Worm (Caenorhabditis elegans) whole organism, young adult: ENCODE measurements around the gene eelo-2.

Experiments
- B0261.1 ChIP-seq: sonication (generic microtip); optimal IDR thresholded peaks from 2 replicates; lab custom pipeline; 2016; ENCODE audit warnings: mild to moderate bottlenecking, missing genetic modification characterization, moderate library complexity, missing compliant biosample characterization
- C06A6.2 ChIP-seq: fragments of 200-800 bp; sonication (Bioruptor generic); conservative IDR thresholded peaks from 2 replicates; pipeline ENCODE4 v1.3.6; 2022; ENCODE audit warnings: missing genetic modification characterization, missing compliant biosample characterization
- C17E4.6 ChIP-seq: fragments of 200-800 bp; sonication (Bioruptor generic); IDR thresholded peaks from 2 replicates; pipeline ENCODE4 v1.3.6; 2022; ENCODE audit warnings: missing genetic modification reagents, missing genetic modification characterization, missing compliant biosample characterization
- F22D6.2 ChIP-seq: sonication (generic microtip); optimal IDR thresholded peaks from 2 replicates; lab custom pipeline; 2016; ENCODE audit warnings: mild to moderate bottlenecking, missing genetic modification characterization, missing compliant biosample characterization
- F23B12.7 ChIP-seq: sonication (generic microtip); optimal IDR thresholded peaks from 2 replicates; lab custom pipeline; 2017; ENCODE audit warnings: missing genetic modification characterization, mild to moderate bottlenecking, missing compliant biosample characterization, antibody characterized with exemption, moderate library complexity; ENCODE audit not compliant: insufficient read depth
- F33H1.4 ChIP-seq: fragments of 200-800 bp; sonication (Bioruptor generic); IDR thresholded peaks from 2 replicates; pipeline ENCODE4 v1.3.6; 2022; ENCODE audit warnings: missing genetic modification reagents, missing genetic modification characterization, missing compliant biosample characterization
- F37B4.10 ChIP-seq: fragments of 200-800 bp; sonication (Bioruptor generic); IDR thresholded peaks from 2 replicates; pipeline ENCODE4 v1.3.6; 2022; ENCODE audit warnings: missing genetic modification characterization, missing compliant biosample characterization
- F39B2.1 ChIP-seq: fragments of 200-800 bp; sonication (Bioruptor generic); IDR thresholded peaks from 2 replicates; pipeline ENCODE4 v1.3.6; 2022; ENCODE audit warnings: missing genetic modification reagents, missing genetic modification characterization, missing compliant biosample characterization
- K12H6.12 ChIP-seq: fragments of 200-800 bp; sonication (Bioruptor generic); optimal IDR thresholded peaks from 2 replicates; lab custom pipeline; 2018; ENCODE audit warnings: mild to moderate bottlenecking, missing genetic modification characterization, missing compliant biosample characterization
- T26A5.8 ChIP-seq: sonication (generic microtip); optimal IDR thresholded peaks from 2 replicates; lab custom pipeline; 2016; ENCODE audit warnings: missing genetic modification characterization, missing compliant biosample characterization
- Y53G8AR.9 ChIP-seq: fragments of 200-800 bp; sonication (Bioruptor generic); conservative IDR thresholded peaks from 2 replicates; pipeline ENCODE4 v1.3.6; 2022; ENCODE audit warnings: missing genetic modification reagents, missing genetic modification characterization, missing compliant biosample characterization
- Y79H2A.3 ChIP-seq: fragments of 200-800 bp; sonication (Bioruptor generic); conservative IDR thresholded peaks from 2 replicates; pipeline ENCODE4 v1.3.6; 2022; ENCODE audit warnings: missing genetic modification reagents, missing genetic modification characterization, missing compliant biosample characterization
- Y95B8A.8 ChIP-seq: fragments of 200-800 bp; sonication (Bioruptor generic); IDR thresholded peaks from 2 replicates; pipeline ENCODE4 v1.3.6; 2022; ENCODE audit warnings: missing genetic modification reagents, missing genetic modification characterization, missing compliant biosample characterization
- ama-1 ChIP-seq, 3 experiments: fragments of 150-350 bp in 1 of 3; sonication (generic microtip) in 2 of 3; optimal IDR thresholded peaks; 2 replicates each; lab custom pipeline; 2014 to 2018; ENCODE audit warnings: missing biosample characterization in 2 of 3, missing genetic modification characterization in 2 of 3, missing genetic modification reagents in 2 of 3
- aptf-3 ChIP-seq: fragments of 200-800 bp; sonication (Bioruptor generic); IDR thresholded peaks from 2 replicates; pipeline ENCODE4 v1.3.6; 2022; ENCODE audit warnings: missing genetic modification characterization, missing compliant biosample characterization
- attf-5 ChIP-seq: fragments of 200-800 bp; sonication (Bioruptor generic); optimal IDR thresholded peaks from 2 replicates; lab custom pipeline; 2018; ENCODE audit warnings: mild to moderate bottlenecking, missing genetic modification characterization, missing compliant biosample characterization
- cebp-1 ChIP-seq, 2 experiments: fragments of 200-800 bp in 1 of 2; sonication (Bioruptor generic) in 1 of 2; sonication (generic microtip) in 1 of 2; IDR thresholded peaks in 1 of 2; optimal IDR thresholded peaks in 1 of 2; 2 replicates each; pipeline versions ENCODE4 v1.3.6 to Lab custom; 2017 to 2022; ENCODE audit warnings: missing compliant biosample characterization in 2 of 2, missing genetic modification characterization in 2 of 2, mild to moderate bottlenecking in 1 of 2, missing genetic modification reagents in 1 of 2, moderate library complexity in 1 of 2
- ceh-27 ChIP-seq: fragments of 200-800 bp; sonication (Bioruptor generic); optimal IDR thresholded peaks from 2 replicates; lab custom pipeline; 2018; ENCODE audit warnings: mild to moderate bottlenecking, missing genetic modification characterization, moderate library complexity, missing compliant biosample characterization
- ceh-40 ChIP-seq: fragments of 200-800 bp; sonication (Bioruptor generic); IDR thresholded peaks from 2 replicates; pipeline ENCODE4 v1.3.6; 2022; ENCODE audit warnings: missing genetic modification characterization, missing compliant biosample characterization
- ceh-79 ChIP-seq: sonication (generic microtip); optimal IDR thresholded peaks from 2 replicates; lab custom pipeline; 2017; ENCODE audit warnings: mild to moderate bottlenecking, missing genetic modification characterization, missing compliant biosample characterization
- chd-7 ChIP-seq: sonication (generic microtip); optimal IDR thresholded peaks from 2 replicates; lab custom pipeline; 2016; ENCODE audit warnings: mild to moderate bottlenecking, missing genetic modification characterization, moderate library complexity, missing compliant biosample characterization
- die-1 ChIP-seq: sonication (generic microtip); optimal IDR thresholded peaks from 2 replicates; lab custom pipeline; 2016; ENCODE audit warnings: missing genotype, mild to moderate bottlenecking, missing genetic modification characterization, missing compliant biosample characterization
- dox-1 ChIP-seq: fragments of 200-800 bp; sonication (Bioruptor generic); IDR thresholded peaks from 2 replicates; pipeline ENCODE4 v1.3.6; 2022; ENCODE audit warnings: missing genetic modification reagents, missing genetic modification characterization, missing compliant biosample characterization
- dpff-1 ChIP-seq: sonication (generic microtip); optimal IDR thresholded peaks from 2 replicates; lab custom pipeline; 2017; ENCODE audit warnings: mild to moderate bottlenecking, missing genetic modification characterization, missing compliant biosample characterization
- egl-18 ChIP-seq: fragments of 200-800 bp; sonication (Bioruptor generic); IDR thresholded peaks from 2 replicates; pipeline ENCODE4 v1.3.6; 2022; ENCODE audit warnings: missing genetic modification reagents, missing genetic modification characterization, missing compliant biosample characterization
- egrh-3 ChIP-seq: fragments of 200-800 bp; sonication (Bioruptor generic); IDR thresholded peaks from 2 replicates; pipeline ENCODE4 v1.3.6; 2022; ENCODE audit warnings: missing genetic modification reagents, missing genetic modification characterization, missing compliant biosample characterization
- ekl-4 ChIP-seq: fragments of 200-800 bp; sonication (Bioruptor generic); IDR thresholded peaks from 2 replicates; pipeline ENCODE4 v1.3.6; 2022; ENCODE audit warnings: missing genetic modification reagents, missing genetic modification characterization, missing compliant biosample characterization
- hrde-1 ChIP-seq: sonication (generic microtip); optimal IDR thresholded peaks from 2 replicates; lab custom pipeline; 2016; ENCODE audit warnings: missing genetic modification characterization, mild to moderate bottlenecking, missing compliant biosample characterization, moderate library complexity, missing genotype, missing genetic modification reagents, borderline replicate concordance
- hsf-1 ChIP-seq: fragments of 200-800 bp; sonication (Bioruptor generic); IDR thresholded peaks from 2 replicates; pipeline ENCODE4 v1.3.6; 2022; ENCODE audit warnings: missing genetic modification reagents, missing genetic modification characterization, missing compliant biosample characterization
- let-526 ChIP-seq: fragments of 200-800 bp; sonication (Bioruptor generic); IDR thresholded peaks from 2 replicates; pipeline ENCODE4 v1.3.6; 2022; ENCODE audit warnings: missing genetic modification reagents, missing genetic modification characterization, missing compliant biosample characterization
- let-607 ChIP-seq, 2 experiments: fragments of 200-800 bp in 1 of 2; sonication (Bioruptor generic) in 1 of 2; sonication (generic microtip) in 1 of 2; optimal IDR thresholded peaks; 2 replicates each; lab custom pipeline; 2016 to 2018; ENCODE audit warnings: mild to moderate bottlenecking in 2 of 2, missing compliant biosample characterization in 2 of 2, missing genetic modification characterization in 2 of 2, moderate library complexity in 2 of 2, missing genotype in 1 of 2
- lsl-1 ChIP-seq: fragments of 200-800 bp; sonication (Bioruptor generic); optimal IDR thresholded peaks from 2 replicates; lab custom pipeline; 2018; ENCODE audit warnings: mild to moderate bottlenecking, missing genetic modification characterization, moderate library complexity, missing compliant biosample characterization
- madf-3 ChIP-seq: fragments of 200-800 bp; sonication (Bioruptor generic); IDR thresholded peaks from 2 replicates; pipeline ENCODE4 v1.3.6; 2022; ENCODE audit warnings: missing genetic modification reagents, missing genetic modification characterization, missing compliant biosample characterization
- mcd-1 ChIP-seq: fragments of 200-800 bp; sonication (Bioruptor generic); IDR thresholded peaks from 2 replicates; pipeline ENCODE4 v1.3.6; 2022; ENCODE audit warnings: missing genetic modification reagents, missing genetic modification characterization, missing compliant biosample characterization
- nfya-2 ChIP-seq: fragments of 200-800 bp; sonication (Bioruptor generic); IDR thresholded peaks from 2 replicates; pipeline ENCODE4 v1.3.6; 2022; ENCODE audit warnings: missing genetic modification reagents, missing genetic modification characterization, missing compliant biosample characterization
- nhr-120 ChIP-seq: fragments of 200-800 bp; sonication (Bioruptor generic); IDR thresholded peaks from 2 replicates; pipeline ENCODE4 v1.3.6; 2022; ENCODE audit warnings: missing genetic modification characterization, missing compliant biosample characterization
- nhr-179 ChIP-seq: sonication (generic microtip); optimal IDR thresholded peaks from 2 replicates; lab custom pipeline; 2016; ENCODE audit warnings: mild to moderate bottlenecking, missing genetic modification characterization, missing compliant biosample characterization
- nhr-80 ChIP-seq: sonication (generic microtip); optimal IDR thresholded peaks from 2 replicates; lab custom pipeline; 2016; ENCODE audit warnings: missing genetic modification characterization, missing compliant biosample characterization
- nhr-90 ChIP-seq: sonication (generic microtip); optimal IDR thresholded peaks from 2 replicates; lab custom pipeline; 2016; ENCODE audit warnings: missing genotype, mild to moderate bottlenecking, missing genetic modification characterization, missing compliant biosample characterization
- pbrm-1 ChIP-seq: fragments of 200-800 bp; sonication (Bioruptor generic); IDR thresholded peaks from 2 replicates; pipeline ENCODE4 v1.3.6; 2022; ENCODE audit warnings: missing genetic modification reagents, missing genetic modification characterization, missing compliant biosample characterization
- rcor-1 ChIP-seq: fragments of 200-800 bp; sonication (Bioruptor generic); IDR thresholded peaks from 2 replicates; pipeline ENCODE4 v1.3.6; 2022; ENCODE audit warnings: missing genetic modification reagents, missing genetic modification characterization, missing compliant biosample characterization
- sdz-38 ChIP-seq: sonication (generic microtip); optimal IDR thresholded peaks from 2 replicates; lab custom pipeline; 2016; ENCODE audit warnings: missing genotype, missing genetic modification characterization, missing compliant biosample characterization
- snpc-1.3 ChIP-seq: sonication (generic microtip); optimal IDR thresholded peaks from 2 replicates; lab custom pipeline; 2017; ENCODE audit warnings: missing genetic modification characterization, mild to moderate bottlenecking, missing compliant biosample characterization, antibody characterized with exemption, moderate library complexity, missing genotype, missing genetic modification reagents; ENCODE audit not compliant: insufficient read depth
- snpc-3.4 ChIP-seq: sonication (generic microtip); optimal IDR thresholded peaks from 2 replicates; lab custom pipeline; 2017; ENCODE audit warnings: missing genetic modification characterization, mild to moderate bottlenecking, missing compliant biosample characterization, antibody characterized with exemption, moderate library complexity, missing genotype, missing genetic modification reagents
- somi-1 ChIP-seq: fragments of 200-800 bp; sonication (Bioruptor generic); optimal IDR thresholded peaks from 2 replicates; lab custom pipeline; 2018; ENCODE audit warnings: mild to moderate bottlenecking, missing genetic modification characterization, missing compliant biosample characterization
- sptf-2 ChIP-seq: fragments of 200-800 bp; sonication (Bioruptor generic); optimal IDR thresholded peaks from 2 replicates; lab custom pipeline; 2018; ENCODE audit warnings: mild to moderate bottlenecking, missing genetic modification characterization, missing compliant biosample characterization
- unc-130 ChIP-seq: sonication (generic microtip); optimal IDR thresholded peaks from 2 replicates; lab custom pipeline; 2016; ENCODE audit warnings: missing genetic modification reagents, missing genetic modification characterization, missing compliant biosample characterization
- zfh-2 ChIP-seq: fragments of 200-800 bp; sonication (Bioruptor generic); conservative IDR thresholded peaks from 2 replicates; pipeline ENCODE4 v1.3.6; 2022; ENCODE audit warnings: missing genetic modification reagents, missing genetic modification characterization, missing compliant biosample characterization
- ztf-26 ChIP-seq: sonication (generic microtip); optimal IDR thresholded peaks from 2 replicates; lab custom pipeline; 2017; ENCODE audit warnings: missing genetic modification characterization, missing compliant biosample characterization

The eelo-2 gene

DNA sequence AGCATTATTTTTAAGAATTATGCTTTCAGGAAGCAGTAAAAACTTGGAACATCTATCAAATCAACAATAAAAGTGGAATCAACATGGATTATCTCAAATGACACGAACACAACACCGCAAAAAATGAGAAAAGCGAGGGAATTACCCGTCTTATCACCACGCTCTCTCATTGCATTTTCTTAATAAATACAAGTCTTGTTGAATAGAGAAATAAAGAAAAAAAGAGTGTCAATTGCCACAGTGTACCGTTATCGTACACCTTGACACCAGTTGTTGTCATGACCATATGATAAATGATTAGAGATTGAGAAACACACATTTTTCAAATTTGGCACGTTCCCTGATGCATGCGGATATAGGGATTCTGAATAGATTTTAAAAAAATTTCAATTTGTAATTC, 13.8 kb downstream of the eelo-2 start:
- TF ChIP-seq aptf-3 (GFP tag; lab: Robert Waterston, UW) (no peak), dox-1 (GFP tag; lab: Robert Waterston, UW) (peak; percentile 39; the same call in 1 of the 2 replicates), F22D6.2 (tag; lab: Kevin White, UChicago) (no peak), nfya-2 (GFP tag; lab: Robert Waterston, UW) (no peak), nhr-120 (no peak), lsl-1 (GFP tag; lab: Kevin White, UChicago) (no peak), rcor-1 (GFP tag; lab: Robert Waterston, UW) (no peak), ama-1 (optimal IDR thresholded peaks at IDR 0.05; lab: Kevin White, UChicago) (no peak), ama-1 (GFP tag; optimal IDR thresholded peaks at IDR 0.05; lab: Kevin White, UChicago) (no peak), C17E4.6 (no peak), unc-130 (GFP tag; lab: Kevin White, UChicago) (no peak), chd-7 (tag; lab: Kevin White, UChicago) (no peak), dpff-1 (tag; lab: Kevin White, UChicago) (no peak), C06A6.2 (GFP tag; lab: Robert Waterston, UW) (no peak), Y53G8AR.9 (GFP tag; lab: Robert Waterston, UW) (no peak), F33H1.4 (GFP tag; lab: Robert Waterston, UW) (no peak), ceh-40 (GFP tag; lab: Robert Waterston, UW) (no peak), B0261.1 (tag; lab: Kevin White, UChicago) (no peak), cebp-1 (GFP tag; IDR thresholded peaks at IDR 0.05; lab: Robert Waterston, UW) (no peak), cebp-1 (tag; optimal IDR thresholded peaks at IDR 0.05; lab: Kevin White, UChicago) (peak; percentile 38), pbrm-1 (GFP tag; lab: Robert Waterston, UW) (no peak), zfh-2 (GFP tag; lab: Robert Waterston, UW) (no peak), ztf-26 (tag; lab: Kevin White, UChicago) (no peak), nhr-179 (tag; lab: Kevin White, UChicago) (no peak), snpc-1.3 (tag; lab: Kevin White, UChicago) (no peak), mcd-1 (GFP tag; lab: Robert Waterston, UW) (no peak), Y79H2A.3 (GFP tag; lab: Robert Waterston, UW) (no peak), sptf-2 (GFP tag; lab: Kevin White, UChicago) (no peak), die-1 (tag; lab: Kevin White, UChicago) (no peak), sdz-38 (tag; lab: Kevin White, UChicago) (no peak), attf-5 (peak; percentile 50), somi-1 (GFP tag; lab: Kevin White, UChicago) (no peak), F39B2.1 (GFP tag; lab: Robert Waterston, UW) (no peak), F23B12.7 (tag; lab: Kevin White, UChicago) (peak; percentile 54), let-607 (tag; optimal IDR thresholded peaks at IDR 0.05; lab: Kevin White, UChicago) (no peak), ceh-27 (GFP tag; lab: Kevin White, UChicago) (no peak), F37B4.10 (GFP tag; lab: Robert Waterston, UW) (no peak), nhr-90 (tag; lab: Kevin White, UChicago) (peak; percentile 6), madf-3 (GFP tag; lab: Robert Waterston, UW) (no peak), ekl-4 (no peak), K12H6.12 (tag; lab: Kevin White, UChicago) (no peak), nhr-80 (tag; lab: Kevin White, UChicago) (peak; percentile 93), T26A5.8 (tag; lab: Kevin White, UChicago) (no peak), snpc-3.4 (no peak), let-526 (GFP tag; lab: Robert Waterston, UW) (no peak), egrh-3 (GFP tag; lab: Robert Waterston, UW) (no peak), hrde-1 (tag; lab: Kevin White, UChicago) (no peak), egl-18 (GFP tag; lab: Robert Waterston, UW) (no peak), Y95B8A.8 (GFP tag; lab: Robert Waterston, UW) (no peak), hsf-1 (GFP tag; lab: Robert Waterston, UW) (no peak), ceh-79 (tag; lab: Kevin White, UChicago) (no peak)
